Worm (Caenorhabditis elegans) whole organism, L1 larva: ENCODE data around the gene eri-9.

Experiments
- C16A3.4 ChIP-seq: fragments of 150-350 bp; optimal IDR thresholded peaks from 2 replicates; lab custom pipeline; 2014; ENCODE audit warnings: missing biosample characterization, missing genetic modification characterization
- Y116A8C.19 ChIP-seq: sonication (generic microtip); optimal IDR thresholded peaks from 2 replicates; lab custom pipeline; 2016; ENCODE audit warnings: missing compliant biosample characterization, missing genetic modification characterization, borderline replicate concordance
- alr-1 ChIP-seq: fragments of 200-800 bp; sonication (Bioruptor generic); optimal IDR thresholded peaks from 2 replicates; lab custom pipeline; 2018; ENCODE audit warnings: borderline replicate concordance, mild to moderate bottlenecking, missing genetic modification characterization, missing compliant biosample characterization
- aly-2 ChIP-seq: fragments of 150-350 bp; optimal IDR thresholded peaks from 2 replicates; lab custom pipeline; 2014; ENCODE audit warnings: missing biosample characterization, missing genetic modification characterization
- ama-1 ChIP-seq: fragments of 150-350 bp; optimal IDR thresholded peaks from 2 replicates; lab custom pipeline; 2014
- blmp-1 ChIP-seq: fragments of 150-350 bp; optimal IDR thresholded peaks from 2 replicates; lab custom pipeline; 2014; ENCODE audit warnings: missing biosample characterization, missing genetic modification characterization
- ceh-8 ChIP-seq: fragments of 200-800 bp; sonication (Bioruptor generic); optimal IDR thresholded peaks from 2 replicates; lab custom pipeline; 2018; ENCODE audit warnings: mild to moderate bottlenecking, missing genetic modification characterization, moderate library complexity, missing compliant biosample characterization
- ceh-82 ChIP-seq, 3 experiments: fragments of 150-350 bp in 1 of 3; sonication (generic microtip) in 2 of 3; optimal IDR thresholded peaks; 2 replicates each; lab custom pipeline; 2014 to 2017; ENCODE audit warnings: missing biosample characterization in 3 of 3, missing genetic modification characterization in 3 of 3
- ceh-88 ChIP-seq: fragments of 200-800 bp; sonication (Bioruptor generic); IDR thresholded peaks from 2 replicates; pipeline ENCODE4 v1.3.6; 2022; ENCODE audit warnings: missing genetic modification characterization, missing compliant biosample characterization
- ceh-90 ChIP-seq: sonication (generic microtip); optimal IDR thresholded peaks from 2 replicates; lab custom pipeline; 2016; ENCODE audit warnings: missing genetic modification characterization, missing compliant biosample characterization
- ces-1 ChIP-seq: fragments of 150-350 bp; optimal IDR thresholded peaks from 2 replicates; lab custom pipeline; 2014; ENCODE audit warnings: missing biosample characterization, missing genetic modification reagents, missing genetic modification characterization
- dsc-1 ChIP-seq: sonication (generic microtip); optimal IDR thresholded peaks from 2 replicates; lab custom pipeline; 2016; ENCODE audit warnings: mild to moderate bottlenecking, missing genetic modification characterization, missing compliant biosample characterization
- efl-3 ChIP-seq: fragments of 200-800 bp; sonication (Bioruptor generic); optimal IDR thresholded peaks from 2 replicates; lab custom pipeline; 2018; ENCODE audit warnings: mild to moderate bottlenecking, missing genetic modification characterization, missing compliant biosample characterization
- egl-13 ChIP-seq: sonication (generic microtip); optimal IDR thresholded peaks from 2 replicates; lab custom pipeline; 2016; ENCODE audit warnings: missing genotype, missing genetic modification reagents, missing genetic modification characterization, missing compliant biosample characterization
- egl-27 ChIP-seq, 2 experiments: fragments of 150-350 bp in 1 of 2; sonication (generic microtip); optimal IDR thresholded peaks; 3 replicates each; lab custom pipeline; 2017 to 2018; ENCODE audit warnings: missing biosample characterization in 2 of 2, missing genetic modification characterization in 2 of 2, missing genetic modification reagents in 2 of 2
- elt-3 ChIP-seq, 6 experiments: fragments of 150-350 bp in 1 of 6; sonication (generic microtip); optimal IDR thresholded peaks; 2 replicates each; lab custom pipeline; 2017 to 2018; ENCODE audit warnings: missing biosample characterization in 6 of 6, missing genetic modification characterization in 6 of 6, inconsistent platforms in 1 of 6
- ets-5 ChIP-seq: fragments of 200-800 bp; sonication (Bioruptor generic); IDR thresholded peaks from 2 replicates; pipeline ENCODE4 v1.3.6; 2022; ENCODE audit warnings: missing genetic modification characterization, missing compliant biosample characterization
- fkh-10 ChIP-seq: sonication (generic microtip); optimal IDR thresholded peaks from 2 replicates; lab custom pipeline; 2017; ENCODE audit warnings: missing biosample characterization, missing genetic modification reagents, missing genetic modification characterization
- fkh-8 ChIP-seq: sonication (generic microtip); optimal IDR thresholded peaks from 2 replicates; lab custom pipeline; 2016; ENCODE audit warnings: mild to moderate bottlenecking, missing genetic modification characterization, missing compliant biosample characterization
- fos-1 ChIP-seq: fragments of 150-350 bp; optimal IDR thresholded peaks from 2 replicates; lab custom pipeline; 2014; ENCODE audit warnings: missing biosample characterization, missing genetic modification characterization
- hlh-4 ChIP-seq: sonication (generic microtip); optimal IDR thresholded peaks from 2 replicates; lab custom pipeline; 2016; ENCODE audit warnings: mild to moderate bottlenecking, missing genetic modification characterization, missing compliant biosample characterization
- hpl-2 ChIP-seq: fragments of 150-350 bp; optimal IDR thresholded peaks from 2 replicates; lab custom pipeline; 2014; ENCODE audit warnings: missing biosample characterization, missing genetic modification reagents, missing genetic modification characterization
- irx-1 ChIP-seq: sonication (generic microtip); optimal IDR thresholded peaks from 2 replicates; lab custom pipeline; 2016; ENCODE audit warnings: missing genetic modification characterization, missing compliant biosample characterization
- isw-1 ChIP-seq: fragments of 200-800 bp; sonication (Bioruptor generic); IDR thresholded peaks from 2 replicates; pipeline ENCODE4 v1.3.6; 2022; ENCODE audit warnings: missing genetic modification characterization, missing compliant biosample characterization
- jun-1 ChIP-seq: fragments of 150-350 bp; optimal IDR thresholded peaks from 2 replicates; lab custom pipeline; 2014; ENCODE audit warnings: missing biosample characterization, missing genetic modification reagents, missing genetic modification characterization
- lin-14 ChIP-seq: fragments of 200-800 bp; sonication (Bioruptor generic); optimal IDR thresholded peaks from 2 replicates; lab custom pipeline; 2018; ENCODE audit warnings: mild to moderate bottlenecking, missing genetic modification characterization, moderate library complexity, missing compliant biosample characterization
- lin-15B ChIP-seq: fragments of 150-350 bp; sonication (generic microtip); optimal IDR thresholded peaks from 3 replicates; lab custom pipeline; 2014; ENCODE audit warnings: missing biosample characterization, missing genetic modification characterization
- lin-35 ChIP-seq, 2 experiments: fragments of 150-350 bp; optimal IDR thresholded peaks; 2 replicates each; lab custom pipeline; 2014; ENCODE audit warnings: missing biosample characterization in 2 of 2, missing genetic modification characterization in 2 of 2, missing genetic modification reagents in 2 of 2
- lin-39 ChIP-seq: fragments of 150-350 bp; optimal IDR thresholded peaks from 2 replicates; lab custom pipeline; 2014; ENCODE audit warnings: missing biosample characterization, missing genetic modification reagents, missing genetic modification characterization
- lsy-2 ChIP-seq, 2 experiments: fragments of 150-350 bp; optimal IDR thresholded peaks; 2 replicates each; lab custom pipeline; 2014; ENCODE audit warnings: missing biosample characterization in 2 of 2, missing genetic modification characterization in 2 of 2
- mab-9 ChIP-seq: fragments of 200-800 bp; sonication (Bioruptor generic); IDR thresholded peaks from 2 replicates; pipeline ENCODE4 v1.3.6; 2022; ENCODE audit warnings: missing genetic modification reagents, missing genetic modification characterization, missing compliant biosample characterization
- mep-1 ChIP-seq: fragments of 150-350 bp; optimal IDR thresholded peaks from 2 replicates; lab custom pipeline; 2014; ENCODE audit warnings: missing biosample characterization, missing genetic modification characterization
- nhr-19 ChIP-seq: fragments of 200-800 bp; sonication (Bioruptor generic); conservative IDR thresholded peaks from 2 replicates; pipeline ENCODE4 v1.3.6; 2022; ENCODE audit warnings: missing genetic modification characterization, missing compliant biosample characterization
- nhr-20 ChIP-seq: sonication (generic microtip); optimal IDR thresholded peaks from 2 replicates; lab custom pipeline; 2016; ENCODE audit warnings: mild to moderate bottlenecking, missing genetic modification characterization, missing compliant biosample characterization
- nhr-28 ChIP-seq: fragments of 150-350 bp; optimal IDR thresholded peaks from 2 replicates; lab custom pipeline; 2014; ENCODE audit warnings: missing biosample characterization, missing genetic modification characterization
- nhr-71 ChIP-seq: sonication (generic microtip); optimal IDR thresholded peaks from 2 replicates; lab custom pipeline; 2016; ENCODE audit warnings: mild to moderate bottlenecking, missing genetic modification characterization, moderate library complexity, missing compliant biosample characterization
- nhr-76 ChIP-seq: sonication (generic microtip); optimal IDR thresholded peaks from 2 replicates; lab custom pipeline; 2017; ENCODE audit warnings: missing biosample characterization, missing genetic modification characterization
- nhr-84 ChIP-seq: sonication (generic microtip); optimal IDR thresholded peaks from 2 replicates; lab custom pipeline; 2017; ENCODE audit warnings: missing biosample characterization, missing genetic modification characterization
- nhr-90 ChIP-seq: sonication (generic microtip); optimal IDR thresholded peaks from 2 replicates; lab custom pipeline; 2016; ENCODE audit warnings: mild to moderate bottlenecking, missing genetic modification characterization, missing compliant biosample characterization; ENCODE audit not compliant: poor library complexity
- pax-3 ChIP-seq: fragments of 200-800 bp; sonication (Bioruptor generic); optimal IDR thresholded peaks from 2 replicates; lab custom pipeline; 2018; ENCODE audit warnings: mild to moderate bottlenecking, missing genetic modification characterization, moderate library complexity, missing compliant biosample characterization
- pqm-1 ChIP-seq: sonication (generic microtip); optimal IDR thresholded peaks from 3 replicates; lab custom pipeline; 2017; ENCODE audit warnings: missing biosample characterization, missing genetic modification characterization
- rnt-1 ChIP-seq: sonication (generic microtip); optimal IDR thresholded peaks from 2 replicates; lab custom pipeline; 2016; ENCODE audit warnings: mild to moderate bottlenecking, missing genetic modification characterization, moderate library complexity, missing compliant biosample characterization
- snu-23 ChIP-seq: sonication (generic microtip); optimal IDR thresholded peaks from 2 replicates; lab custom pipeline; 2016; ENCODE audit warnings: missing genetic modification characterization, missing compliant biosample characterization
- sox-4 ChIP-seq: sonication (generic microtip); optimal IDR thresholded peaks from 2 replicates; lab custom pipeline; 2016; ENCODE audit warnings: missing genetic modification characterization, missing compliant biosample characterization
- swsn-7 ChIP-seq: sonication (generic microtip); optimal IDR thresholded peaks from 2 replicates; lab custom pipeline; 2016; ENCODE audit warnings: missing genetic modification characterization, missing compliant biosample characterization
- tbx-2 ChIP-seq: sonication (generic microtip); optimal IDR thresholded peaks from 2 replicates; lab custom pipeline; 2016; ENCODE audit warnings: missing genetic modification characterization, missing compliant biosample characterization
- tlp-1 ChIP-seq: fragments of 150-350 bp; optimal IDR thresholded peaks from 2 replicates; lab custom pipeline; 2014; ENCODE audit warnings: missing biosample characterization, missing genetic modification characterization
- unc-86 ChIP-seq: sonication (generic microtip); optimal IDR thresholded peaks from 2 replicates; lab custom pipeline; 2016; ENCODE audit warnings: missing genetic modification characterization, missing compliant biosample characterization
- unc-98 ChIP-seq: fragments of 200-800 bp; sonication (Bioruptor generic); IDR thresholded peaks from 2 replicates; pipeline ENCODE4 v1.3.6; 2022; ENCODE audit warnings: missing genetic modification characterization, missing compliant biosample characterization
- vab-15 ChIP-seq: sonication (generic microtip); optimal IDR thresholded peaks from 2 replicates; lab custom pipeline; 2017; ENCODE audit warnings: missing genotype, mild to moderate bottlenecking, missing genetic modification characterization, missing compliant biosample characterization
- xbp-1 ChIP-seq: sonication (generic microtip); optimal IDR thresholded peaks from 2 replicates; lab custom pipeline; 2016; ENCODE audit warnings: missing genetic modification characterization, missing compliant biosample characterization

eri-9 gene

DNA sequence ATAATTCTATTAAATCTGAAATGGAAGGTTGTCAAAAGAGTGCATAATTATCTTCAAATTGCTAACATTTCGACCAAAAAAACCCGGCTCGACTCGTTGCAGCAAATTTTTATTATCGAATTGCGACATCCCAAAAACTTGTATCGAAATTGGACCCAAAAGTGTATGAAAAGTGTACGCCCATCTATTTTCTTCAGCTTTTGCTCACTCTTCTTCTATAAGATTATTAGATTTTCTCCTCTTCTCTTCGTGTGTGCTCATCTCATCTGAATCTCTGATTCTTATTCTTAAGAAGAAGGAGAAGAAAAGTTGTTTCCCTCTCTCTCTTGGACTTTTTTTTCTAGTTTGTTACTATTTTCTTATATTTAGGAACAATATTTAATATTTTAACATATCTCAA is 35.0 kb downstream of the eri-9 start:
- TF ChIP-seq ama-1 (lab: Kevin White, UChicago) (no peak), aly-2 (no peak), sox-4 (no peak), unc-98 (GFP tag; lab: Robert Waterston, UW) (no peak), mab-9 (GFP tag; lab: Robert Waterston, UW) (no peak), nhr-90 (tag; lab: Kevin White, UChicago) (no peak), egl-13 (tag; lab: Kevin White, UChicago) (no peak), ceh-90 (tag; lab: Kevin White, UChicago) (no peak), lin-39 (tag; lab: Kevin White, UChicago) (no peak), alr-1 (tag; lab: Kevin White, UChicago) (no peak), jun-1 (tag; lab: Kevin White, UChicago) (no peak), efl-3 (GFP tag; lab: Kevin White, UChicago) (no peak), swsn-7 (tag; lab: Kevin White, UChicago) (no peak), xbp-1 (tag; lab: Kevin White, UChicago) (no peak), Y116A8C.19 (tag; lab: Kevin White, UChicago) (no peak), nhr-28 (tag; lab: Kevin White, UChicago) (no peak), ces-1 (GFP tag; lab: Kevin White, UChicago) (peak; percentile 85), nhr-19 (GFP tag; lab: Robert Waterston, UW) (no peak), nhr-84 (tag; lab: Kevin White, UChicago) (no peak), irx-1 (tag; lab: Kevin White, UChicago) (no peak), tbx-2 (no peak), ets-5 (GFP tag; lab: Robert Waterston, UW) (no peak), lsy-2 (tag; optimal IDR thresholded peaks at IDR 0.05; lab: Kevin White, UChicago) (no peak), nhr-76 (tag; lab: Kevin White, UChicago) (no peak), tlp-1 (tag; lab: Kevin White, UChicago) (no peak), isw-1 (GFP tag; lab: Robert Waterston, UW) (no peak), nhr-71 (tag; lab: Kevin White, UChicago) (peak; percentile 8), lin-35 (GFP tag; optimal IDR thresholded peaks at IDR 0.05; lab: Kevin White, UChicago) (peak in 1 of 2 experiments; percentile 6), fkh-10 (peak; percentile 75), snu-23 (GFP tag; lab: Kevin White, UChicago) (no peak), nhr-20 (tag; lab: Kevin White, UChicago) (no peak), dsc-1 (no peak), C16A3.4 (no peak), vab-15 (tag; lab: Kevin White, UChicago) (no peak), fos-1 (tag; lab: Kevin White, UChicago) (no peak), lin-14 (peak; percentile 82), unc-86 (tag; lab: Kevin White, UChicago) (no peak), ceh-82 (tag; optimal IDR thresholded peaks at IDR 0.05; lab: Kevin White, UChicago) (peak in 1 of 3 experiments; percentile 25), mep-1 (tag; lab: Kevin White, UChicago) (peak; percentile 13), ceh-88 (GFP tag; lab: Robert Waterston, UW) (no peak), hlh-4 (tag; lab: Kevin White, UChicago) (no peak), pax-3 (tag; lab: Kevin White, UChicago) (no peak), blmp-1 (tag; lab: Kevin White, UChicago) (no peak), rnt-1 (no peak), lin-15B (tag; lab: Kevin White, UChicago) (no peak), elt-3 (tag; optimal IDR thresholded peaks at IDR 0.05; lab: Kevin White, UChicago) (no peak), egl-27 (tag; optimal IDR thresholded peaks at IDR 0.05; lab: Kevin White, UChicago) (no peak), ceh-8 (GFP tag; lab: Kevin White, UChicago) (no peak), fkh-8 (tag; lab: Kevin White, UChicago) (no peak), pqm-1 (tag; lab: Kevin White, UChicago) (no peak), hpl-2 (GFP tag; lab: Kevin White, UChicago) (no peak)
